Worm (Caenorhabditis elegans): Measurements from ENCODE around the gene hlh-25.

ce11 chrII:5579236-5579635 is 44.2 kb downstream of the hlh-25 start:
- no peak for TF ChIP-seq duxl-1 (tag; optimal IDR thresholded peaks at IDR 0.05; ENCODE audit: poor library complexity)
- TF ChIP-seq nhr-237 (tag; optimal IDR thresholded peaks at IDR 0.05), result no peak
- no peak for TF ChIP-seq zfp-3 (GFP tag; conservative IDR thresholded peaks at IDR 0.05)
- no peak for TF ChIP-seq madf-5 (GFP tag; IDR thresholded peaks at IDR 0.05)
- TF ChIP-seq T20F7.1 (GFP tag; optimal IDR thresholded peaks at IDR 0.05), result no peak
- TF ChIP-seq nhr-28 (tag; optimal IDR thresholded peaks at IDR 0.05), result no peak
- TF ChIP-seq ama-1 (optimal IDR thresholded peaks at IDR 0.05), result no peak
- TF ChIP-seq dmd-8 (GFP tag; IDR thresholded peaks at IDR 0.05), result no peak
- no peak for TF ChIP-seq nhr-11 (tag; optimal IDR thresholded peaks at IDR 0.05)
- TF ChIP-seq unc-62 (GFP tag; optimal IDR thresholded peaks at IDR 0.05 in 1 of 2), result no peak
- no peak for TF ChIP-seq unc-62 (tag; optimal IDR thresholded peaks at IDR 0.05)
